Worm (Caenorhabditis elegans) whole organism, L2 larva: ENCODE results near the gene K08H2.3.

ENCODE experiments used
- lin-13 ChIP-seq: fragments of 150-350 bp; optimal IDR thresholded peaks from 2 replicates; lab custom pipeline; 2014; ENCODE audit warnings: missing biosample characterization, missing genetic modification reagents, missing genetic modification characterization
- mab-5 ChIP-seq: fragments of 150-350 bp; optimal IDR thresholded peaks from 2 replicates; lab custom pipeline; 2014; ENCODE audit warnings: missing biosample characterization, missing genetic modification characterization
- mdl-1 ChIP-seq, 2 experiments: fragments of 150-350 bp in 1 of 2; sonication (generic microtip) in 1 of 2; optimal IDR thresholded peaks; 2 replicates each; lab custom pipeline; 2017; ENCODE audit warnings: missing biosample characterization in 2 of 2, missing genetic modification characterization in 2 of 2
- nhr-10 ChIP-seq: sonication (generic microtip); optimal IDR thresholded peaks from 2 replicates; lab custom pipeline; 2017; ENCODE audit warnings: missing biosample characterization, missing genetic modification characterization
- nhr-11 ChIP-seq: fragments of 150-350 bp; optimal IDR thresholded peaks from 2 replicates; lab custom pipeline; 2014; ENCODE audit warnings: missing biosample characterization, missing genetic modification characterization
- nhr-23 ChIP-seq: fragments of 150-350 bp; optimal IDR thresholded peaks from 2 replicates; lab custom pipeline; 2014; ENCODE audit warnings: missing biosample characterization, missing genetic modification reagents, missing genetic modification characterization
- nhr-237 ChIP-seq: fragments of 150-350 bp; optimal IDR thresholded peaks from 2 replicates; lab custom pipeline; 2014; ENCODE audit warnings: missing biosample characterization, missing genetic modification characterization
- nhr-6 ChIP-seq: fragments of 150-350 bp; optimal IDR thresholded peaks from 2 replicates; lab custom pipeline; 2014; ENCODE audit warnings: missing biosample characterization, missing genetic modification characterization
- skn-1 ChIP-seq: sonication (generic microtip); optimal IDR thresholded peaks from 2 replicates; lab custom pipeline; 2017; ENCODE audit warnings: missing biosample characterization, missing genetic modification characterization
- unc-62 ChIP-seq: fragments of 150-350 bp; optimal IDR thresholded peaks from 2 replicates; lab custom pipeline; 2014; ENCODE audit warnings: missing biosample characterization, missing genetic modification reagents, missing genetic modification characterization
- ztf-1 ChIP-seq: fragments of 200-800 bp; sonication (Bioruptor generic); conservative IDR thresholded peaks from 2 replicates; pipeline ENCODE4 v1.3.6; 2022; ENCODE audit warnings: missing genetic modification characterization, missing compliant biosample characterization
- ztf-11 ChIP-seq: sonication (generic microtip); optimal IDR thresholded peaks from 2 replicates; lab custom pipeline; 2017; ENCODE audit warnings: missing biosample characterization, missing genetic modification characterization

K08H2.3 gene

DNA sequence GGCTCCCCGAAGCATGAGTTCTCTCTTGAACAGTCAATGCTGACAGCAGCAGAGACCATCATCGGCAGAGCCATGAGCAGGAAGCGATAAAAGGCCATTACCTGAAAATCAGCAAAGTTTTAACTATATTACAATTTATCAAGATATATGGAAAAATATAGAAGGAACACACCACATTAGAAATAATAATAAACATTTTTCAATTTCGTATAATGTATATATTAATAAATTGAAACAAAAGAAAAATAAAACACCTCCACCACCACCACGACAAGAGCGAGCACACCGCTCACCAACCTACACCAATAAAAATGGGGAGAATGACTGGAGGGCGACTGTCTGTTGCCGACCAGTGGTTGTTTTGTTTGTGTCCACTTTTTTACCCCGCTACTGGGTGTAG lies 49.3 kb downstream of the K08H2.3 start, which contains the start of gene R04D3.2:
TSS of gene R04D3.2 (minus strand) at position 101 of the 400 bp plus-strand sequence.
- no peak for TF ChIP-seq nhr-23
- no peak for TF ChIP-seq ztf-11 (tag; lab: Kevin White, UChicago)
- TF ChIP-seq ztf-1, result no peak
- TF ChIP-seq nhr-237 (tag; lab: Kevin White, UChicago), result no peak
- no peak for TF ChIP-seq skn-1
- no peak for TF ChIP-seq nhr-11 (tag; lab: Kevin White, UChicago)
- TF ChIP-seq nhr-6, result no peak
- TF ChIP-seq mab-5, result no peak
- TF ChIP-seq mdl-1 (tag; optimal IDR thresholded peaks at IDR 0.05; lab: Kevin White, UChicago), result no peak
- no peak for TF ChIP-seq unc-62 (GFP tag; lab: Kevin White, UChicago)
- no peak for TF ChIP-seq lin-13
- TF ChIP-seq nhr-10, result no peak
- TF ChIP-seq, all 48 proteins: peak for 0
